Fruit fly (Drosophila melanogaster): ENCODE measurements around the gene gammaTub23C.

DNA sequence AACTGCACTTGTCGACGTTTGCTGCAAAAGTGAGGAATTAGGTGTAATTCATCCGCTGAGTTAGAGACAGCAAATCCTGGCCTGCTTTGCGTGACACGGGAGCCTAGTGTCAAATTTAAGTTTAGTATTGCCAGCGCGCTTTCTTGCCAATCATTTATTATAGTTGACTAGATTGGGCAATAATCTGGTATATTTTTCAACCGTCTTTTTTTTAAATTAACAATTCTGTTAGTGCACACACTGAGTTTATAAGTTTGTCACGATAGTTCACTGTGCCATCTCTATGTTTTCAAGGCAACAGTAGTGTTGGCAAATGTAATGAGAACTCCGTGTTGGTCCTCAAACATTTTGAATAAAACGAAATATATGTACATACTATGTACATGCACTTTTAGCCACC is 4.1 kb downstream of the gammaTub23C start, which contains the start of the genes CG9641 and CG3165:
- TF ChIP-seq Dbx (GFP tag; IDR thresholded peaks at IDR 0.05) (peak; percentile 86), twi (tag; optimal IDR thresholded peaks at IDR 0.05) (peak; percentile 71), psq (GFP tag; optimal IDR thresholded peaks at IDR 0.05) (peak; percentile 40), Sox102F (GFP tag; optimal IDR thresholded peaks at IDR 0.05) (no peak), org-1 (GFP tag; optimal IDR thresholded peaks at IDR 0.05) (peak; percentile 58), CoRest (tag; optimal IDR thresholded peaks at IDR 0.05) (peak; percentile 90), CG10366 (GFP tag; IDR thresholded peaks at IDR 0.05) (peak; percentile 81), dpn (GFP tag; optimal IDR thresholded peaks at IDR 0.05) (peak; percentile 92), tgo (GFP tag; IDR thresholded peaks at IDR 0.05) (peak; percentile 75), usp (GFP tag; optimal IDR thresholded peaks at IDR 0.05) (no peak), CG17186 (GFP tag; optimal IDR thresholded peaks at IDR 0.05) (peak; percentile 75), CG9817 (tag; optimal IDR thresholded peaks at IDR 0.05) (peak; percentile 83), ro (GFP tag; IDR thresholded peaks at IDR 0.05) (no peak), Bteb2 (GFP tag; optimal IDR thresholded peaks at IDR 0.05) (peak; percentile 85)
